Worm (Caenorhabditis elegans) whole organism, L2 larva: ENCODE measurements around the gene smi-1.

Experiments used
- ZK546.5 ChIP-seq: sonication (generic microtip); optimal IDR thresholded peaks from 2 replicates; lab custom pipeline; 2017; ENCODE audit warnings: missing biosample characterization, missing genetic modification characterization
- aly-2 ChIP-seq: fragments of 150-350 bp; optimal IDR thresholded peaks from 2 replicates; lab custom pipeline; 2014; ENCODE audit warnings: missing biosample characterization, missing genetic modification characterization
- blmp-1 ChIP-seq: sonication (generic microtip); optimal IDR thresholded peaks from 2 replicates; lab custom pipeline; 2017; ENCODE audit warnings: missing genetic modification characterization, mild to moderate bottlenecking, missing compliant biosample characterization, antibody characterized with exemption, moderate library complexity; ENCODE audit not compliant: insufficient read depth
- ceh-82 ChIP-seq: fragments of 150-350 bp; optimal IDR thresholded peaks from 2 replicates; lab custom pipeline; 2014; ENCODE audit warnings: missing biosample characterization, missing genetic modification characterization
- lin-13 ChIP-seq: fragments of 150-350 bp; optimal IDR thresholded peaks from 2 replicates; lab custom pipeline; 2014; ENCODE audit warnings: missing biosample characterization, missing genetic modification reagents, missing genetic modification characterization
- mdl-1 ChIP-seq, 2 experiments: fragments of 150-350 bp in 1 of 2; sonication (generic microtip) in 1 of 2; optimal IDR thresholded peaks; 2 replicates each; lab custom pipeline; 2017; ENCODE audit warnings: missing biosample characterization in 2 of 2, missing genetic modification characterization in 2 of 2
- ztf-11 ChIP-seq: sonication (generic microtip); optimal IDR thresholded peaks from 2 replicates; lab custom pipeline; 2017; ENCODE audit warnings: missing biosample characterization, missing genetic modification characterization

- TF ChIP-seq lin-13 (GFP tag; lab: Kevin White, UChicago) (no peak), blmp-1 (no peak), aly-2 (tag; lab: Kevin White, UChicago) (no peak), ztf-11 (tag; lab: Kevin White, UChicago) (no peak), ZK546.5 (tag; lab: Kevin White, UChicago) (no peak), ceh-82 (tag; lab: Kevin White, UChicago) (no peak), mdl-1 (tag; optimal IDR thresholded peaks at IDR 0.05; lab: Kevin White, UChicago) (no peak)
Measured at ce11 chrIII:1922516-1922915, 44.4 kb downstream of the smi-1 start.
